Fruit fly (Drosophila melanogaster) whole organism, embryonic: ENCODE measurements around the gene CG12507.

Experiments used
- Ada2b ChIP-seq: fragments of 200-800 bp; sonication (Bioruptor generic); IDR thresholded peaks from 2 replicates; pipeline ENCODE4 v1.3.6; 2022; ENCODE audit warnings: missing biosample characterization, missing genetic modification characterization
- Atf6 ChIP-seq: fragments of 200-800 bp; sonication (Bioruptor generic); IDR thresholded peaks from 2 replicates; pipeline ENCODE4 v1.3.6; 2022; ENCODE audit warnings: missing biosample characterization, missing genetic modification characterization
- CG10979 ChIP-seq: fragments of 200-800 bp; sonication (Bioruptor generic); optimal IDR thresholded peaks from 2 replicates; lab custom pipeline; 2018; ENCODE audit warnings: missing biosample characterization, mild to moderate bottlenecking, missing genetic modification characterization, moderate library complexity
- CG11456 ChIP-seq: fragments of 200-800 bp; sonication (Bioruptor generic); IDR thresholded peaks from 3 replicates; pipeline ENCODE4 v1.3.6; 2022; ENCODE audit warnings: missing biosample characterization, missing genetic modification characterization
- CG12104 ChIP-seq: fragments of 200-800 bp; sonication (Bioruptor generic); optimal IDR thresholded peaks from 3 replicates; lab custom pipeline; 2016; ENCODE audit warnings: missing biosample characterization, missing genetic modification characterization
- CG12659 ChIP-seq: fragments of 200-800 bp; sonication (Bioruptor generic); optimal IDR thresholded peaks from 3 replicates; lab custom pipeline; 2017; ENCODE audit warnings: mild to moderate bottlenecking, missing biosample characterization, missing genetic modification reagents, missing genetic modification characterization
- CG13424 ChIP-seq: fragments of 200-800 bp; sonication (Bioruptor generic); optimal IDR thresholded peaks from 2 replicates; lab custom pipeline; 2019; ENCODE audit warnings: missing biosample characterization, mild to moderate bottlenecking, missing genetic modification characterization, moderate library complexity
- CG17361 ChIP-seq: fragments of 200-800 bp; sonication (Bioruptor generic); IDR thresholded peaks from 3 replicates; pipeline ENCODE4 v1.3.6; 2022; ENCODE audit warnings: missing biosample characterization, missing genetic modification characterization
- CG18011 ChIP-seq: fragments of 200-800 bp; sonication (Bioruptor generic); optimal IDR thresholded peaks from 2 replicates; lab custom pipeline; 2017; ENCODE audit warnings: missing biosample characterization, missing genetic modification characterization, mild to moderate bottlenecking, moderate library complexity, missing genotype
- CG2712 ChIP-seq: fragments of 200-800 bp; optimal IDR thresholded peaks from 3 replicates; lab custom pipeline; 2019; ENCODE audit warnings: missing biosample characterization, mild to moderate bottlenecking, missing genetic modification characterization, moderate library complexity
- CG30403 ChIP-seq: fragments of 200-800 bp; sonication (Bioruptor generic); optimal IDR thresholded peaks from 3 replicates; lab custom pipeline; 2016; ENCODE audit warnings: missing biosample characterization, missing genetic modification characterization
- CG31441 ChIP-seq: fragments of 200-800 bp; sonication (Bioruptor generic); IDR thresholded peaks from 2 replicates; pipeline ENCODE4 v1.3.6; 2022; ENCODE audit warnings: missing biosample characterization, missing genetic modification characterization
- CG3281 ChIP-seq: fragments of 200-800 bp; sonication (Bioruptor generic); optimal IDR thresholded peaks from 3 replicates; lab custom pipeline; 2017; ENCODE audit warnings: missing biosample characterization, mild to moderate bottlenecking, missing genetic modification characterization
- CG5953 ChIP-seq: fragments of 200-800 bp; sonication (Bioruptor generic); IDR thresholded peaks from 2 replicates; pipeline ENCODE4 v1.3.6; 2022; ENCODE audit warnings: missing biosample characterization, missing genetic modification characterization
- CG7556 ChIP-seq: fragments of 200-800 bp; sonication (Bioruptor generic); optimal IDR thresholded peaks from 2 replicates; lab custom pipeline; 2017; ENCODE audit warnings: missing biosample characterization, mild to moderate bottlenecking, missing genetic modification characterization
- CG7839 ChIP-seq: fragments of 200-800 bp; sonication (Bioruptor generic); optimal IDR thresholded peaks from 3 replicates; lab custom pipeline; 2018; ENCODE audit warnings: missing biosample characterization, mild to moderate bottlenecking, missing genetic modification characterization, moderate library complexity
- CG9215 ChIP-seq: fragments of 200-800 bp; sonication (Bioruptor generic); IDR thresholded peaks from 2 replicates; pipeline ENCODE4 v1.3.6; 2022; ENCODE audit warnings: missing biosample characterization, missing genetic modification characterization
- CG9727 ChIP-seq: fragments of 200-800 bp; sonication (Bioruptor generic); optimal IDR thresholded peaks from 3 replicates; lab custom pipeline; 2017; ENCODE audit warnings: missing biosample characterization, mild to moderate bottlenecking, missing genetic modification characterization
- CG9932 ChIP-seq: fragments of 200-800 bp; sonication (Bioruptor generic); IDR thresholded peaks from 2 replicates; pipeline ENCODE4 v1.3.6; 2022; ENCODE audit warnings: missing biosample characterization, missing genetic modification characterization
- D19A ChIP-seq: fragments of 200-800 bp; optimal IDR thresholded peaks from 3 replicates; lab custom pipeline; 2019; ENCODE audit warnings: missing biosample characterization, mild to moderate bottlenecking, missing genetic modification characterization, moderate library complexity
- Dip3 ChIP-seq: fragments of 200-800 bp; sonication (Bioruptor generic); optimal IDR thresholded peaks from 3 replicates; lab custom pipeline; 2016; ENCODE audit warnings: missing biosample characterization, missing genetic modification characterization
- Ets65A ChIP-seq: fragments of 200-800 bp; sonication (Bioruptor generic); peaks from one replicate; lab custom pipeline; 2016; ENCODE audit warnings: missing biosample characterization, missing genetic modification characterization
- Fer3 ChIP-seq: fragments of 200-800 bp; sonication (Bioruptor generic); optimal IDR thresholded peaks from 2 replicates; lab custom pipeline; 2018; ENCODE audit warnings: missing biosample characterization, mild to moderate bottlenecking, missing genetic modification characterization, moderate library complexity
- Hr51 ChIP-seq, 2 experiments: fragments of 200-800 bp; sonication (Bioruptor generic); optimal IDR thresholded peaks; 2 replicates in 1 of 2; 3 replicates in 1 of 2; lab custom pipeline; 2016 to 2018; ENCODE audit warnings: missing biosample characterization in 2 of 2, missing genetic modification characterization in 2 of 2, mild to moderate bottlenecking in 1 of 2, moderate library complexity in 1 of 2
- Hsf ChIP-seq: fragments of 200-800 bp; sonication (Bioruptor generic); optimal IDR thresholded peaks from 3 replicates; lab custom pipeline; 2016; ENCODE audit warnings: missing biosample characterization, missing genetic modification characterization
- MTF-1 ChIP-seq: fragments of 200-800 bp; sonication (Bioruptor generic); optimal IDR thresholded peaks from 2 replicates; lab custom pipeline; 2018; ENCODE audit warnings: missing biosample characterization, mild to moderate bottlenecking, missing genetic modification characterization, borderline replicate concordance
- Med ChIP-seq: fragments of 200-800 bp; sonication (Bioruptor generic); peaks from one replicate; lab custom pipeline; 2016; ENCODE audit warnings: missing biosample characterization, missing genetic modification characterization, mild to moderate bottlenecking, inconsistent platforms, moderate library complexity
- PHDP ChIP-seq: fragments of 200-800 bp; sonication (Bioruptor generic); optimal IDR thresholded peaks from 3 replicates; lab custom pipeline; 2018; ENCODE audit warnings: missing biosample characterization, mild to moderate bottlenecking, missing genetic modification characterization, moderate library complexity
- Ptx1 ChIP-seq: fragments of 200-800 bp; sonication (Bioruptor generic); IDR thresholded peaks from 2 replicates; pipeline ENCODE4 v1.3.6; 2022; ENCODE audit warnings: missing biosample characterization, missing genetic modification characterization
- Rfx ChIP-seq: fragments of 200-800 bp; sonication (Bioruptor generic); IDR thresholded peaks from 2 replicates; pipeline ENCODE4 v1.3.6; 2022; ENCODE audit warnings: missing biosample characterization, missing genetic modification characterization
- Sox100B ChIP-seq: fragments of 200-800 bp; sonication (Bioruptor generic); optimal IDR thresholded peaks from 3 replicates; lab custom pipeline; 2018; ENCODE audit warnings: missing biosample characterization, mild to moderate bottlenecking, missing genetic modification characterization
- caup ChIP-seq: fragments of 200-800 bp; sonication (Bioruptor generic); optimal IDR thresholded peaks from 3 replicates; lab custom pipeline; 2017; ENCODE audit warnings: missing biosample characterization, mild to moderate bottlenecking, missing genetic modification characterization, moderate library complexity; ENCODE audit not compliant: severe bottlenecking
- ems ChIP-seq: fragments of 200-800 bp; sonication (Bioruptor generic); optimal IDR thresholded peaks from 3 replicates; lab custom pipeline; 2016; ENCODE audit warnings: missing biosample characterization, missing genetic modification characterization
- esg ChIP-seq: fragments of 200-800 bp; sonication (Bioruptor generic); conservative IDR thresholded peaks from 2 replicates; pipeline ENCODE4 v1.3.6; 2022; ENCODE audit warnings: missing biosample characterization, missing genetic modification characterization
- gcm ChIP-seq: fragments of 200-800 bp; sonication (Bioruptor generic); optimal IDR thresholded peaks from 2 replicates; lab custom pipeline; 2019; ENCODE audit warnings: missing biosample characterization, mild to moderate bottlenecking, missing genetic modification characterization, moderate library complexity
- grau ChIP-seq: fragments of 200-800 bp; optimal IDR thresholded peaks from 3 replicates; lab custom pipeline; 2019; ENCODE audit warnings: missing biosample characterization, mild to moderate bottlenecking, missing genetic modification characterization, moderate library complexity
- hkb ChIP-seq, 2 experiments: fragments of 200-800 bp in 1 of 2; fragments of >200 bp in 1 of 2; sonication (Bioruptor generic) in 1 of 2; IDR thresholded peaks in 1 of 2; optimal IDR thresholded peaks in 1 of 2; 2 replicates each; pipeline versions ENCODE4 v1.3.6 to Lab custom; 2017 to 2022; ENCODE audit warnings: missing biosample characterization in 1 of 2, missing genetic modification characterization in 1 of 2
- lab ChIP-seq: fragments of 200-800 bp; sonication (Bioruptor generic); optimal IDR thresholded peaks from 3 replicates; lab custom pipeline; 2017; ENCODE audit warnings: missing biosample characterization, missing genetic modification characterization, mild to moderate bottlenecking, moderate library complexity, missing genetic modification reagents
- lilli ChIP-seq: fragments of 200-800 bp; sonication (Bioruptor generic); optimal IDR thresholded peaks from 3 replicates; lab custom pipeline; 2016; ENCODE audit warnings: missing biosample characterization, missing genetic modification characterization
- lola ChIP-seq, 3 experiments: fragments of >200 bp in 2 of 3; fragments of 200-800 bp in 1 of 3; sonication (Bioruptor generic) in 1 of 3; optimal IDR thresholded peaks; 2 replicates each; lab custom pipeline; 2017 to 2019; ENCODE audit warnings: missing biosample characterization in 3 of 3, missing genetic modification characterization in 3 of 3, mild to moderate bottlenecking in 1 of 3, moderate library complexity in 1 of 3
- pan ChIP-seq, 4 experiments: fragments of >200 bp in 3 of 4; fragments of 200-800 bp in 1 of 4; sonication (Bioruptor generic) in 1 of 4; optimal IDR thresholded peaks in 3 of 4; IDR thresholded peaks in 1 of 4; 2 replicates each; pipeline versions ENCODE4 v1.3.6 to Lab custom; 2017 to 2022; ENCODE audit warnings: missing biosample characterization in 2 of 4, missing genetic modification characterization in 2 of 4, mixed read lengths in 1 of 4
- pfk ChIP-seq: fragments of 200-800 bp; sonication (Bioruptor generic); optimal IDR thresholded peaks from 2 replicates; lab custom pipeline; 2018; ENCODE audit warnings: missing biosample characterization, mild to moderate bottlenecking, missing genetic modification characterization, moderate library complexity
- phol ChIP-seq: fragments of 200-800 bp; sonication (Bioruptor generic); optimal IDR thresholded peaks from 3 replicates; lab custom pipeline; 2018; ENCODE audit warnings: missing biosample characterization, mild to moderate bottlenecking, missing genetic modification characterization, moderate library complexity
- prd ChIP-seq, 3 experiments: fragments of >200 bp in 2 of 3; fragments of 200-800 bp in 1 of 3; sonication (Bioruptor generic) in 1 of 3; optimal IDR thresholded peaks in 2 of 3; IDR thresholded peaks in 1 of 3; 2 replicates in 2 of 3; 3 replicates in 1 of 3; pipeline versions ENCODE4 v1.3.6 to Lab custom; 2017 to 2022; ENCODE audit warnings: missing biosample characterization in 1 of 3, missing genetic modification characterization in 1 of 3
- sens ChIP-seq: fragments of 200-800 bp; sonication (Bioruptor generic); peaks from one replicate; lab custom pipeline; 2016; ENCODE audit warnings: missing biosample characterization, missing genetic modification characterization
- trh ChIP-seq: fragments of 200-800 bp; sonication (Bioruptor generic); optimal IDR thresholded peaks from 2 replicates; lab custom pipeline; 2016; ENCODE audit warnings: missing biosample characterization, missing genetic modification characterization
- twi ChIP-seq: fragments of 200-800 bp; optimal IDR thresholded peaks from 2 replicates; lab custom pipeline; 2019; ENCODE audit warnings: missing biosample characterization, mild to moderate bottlenecking, missing genetic modification characterization, moderate library complexity

CG12507 gene

dm6 chrX:16285186-16285585, 18.8 kb upstream of the CG12507 start (continued):
- TF ChIP-seq CG3281 (GFP tag; lab: Kevin White, UChicago) (peak; percentile 9), CG2712 (tag; lab: Kevin White, UChicago) (peak; percentile 50), CG13424 (tag; lab: Kevin White, UChicago) (peak; percentile 37), Ada2b (GFP tag; lab: Robert Waterston, UW) (0 out of 2 replicates have a peak, but pooled peaks have one; percentile 21), ems (GFP tag; lab: Kevin White, UChicago) (peak; percentile 2), lab (GFP tag; lab: Kevin White, UChicago) (peak; percentile 48), gcm (GFP tag; lab: Kevin White, UChicago) (peak; percentile 4), Ptx1 (GFP tag; lab: Robert Waterston, UW) (no peak), Rfx (GFP tag; lab: Robert Waterston, UW) (0 out of 2 replicates have a peak, but pooled peaks have one; percentile 25), Atf6 (GFP tag; lab: Robert Waterston, UW) (0 out of 2 replicates have a peak, but pooled peaks have one; percentile 37), CG9215 (no peak), trh (GFP tag; lab: Kevin White, UChicago) (no peak), CG10979 (peak; percentile 21), CG17361 (0 out of 3 replicates have a peak, but pooled peaks have one; percentile 33), hkb (optimal IDR thresholded peaks at IDR 0.05; lab: Kevin White, UChicago) (no peak), hkb (GFP tag; IDR thresholded peaks at IDR 0.05; lab: Robert Waterston, UW) (0 out of 2 replicates have a peak, but pooled peaks have one; percentile 28), caup (GFP tag; lab: Kevin White, UChicago) (peak; percentile 4), Sox100B (GFP tag; lab: Kevin White, UChicago) (peak; percentile 1), CG5953 (GFP tag; lab: Robert Waterston, UW) (no peak), grau (peak; percentile 91), Fer3 (tag; lab: Kevin White, UChicago) (peak; percentile 38), CG9727 (GFP tag; lab: Kevin White, UChicago) (peak; percentile 19), CG9932 (GFP tag; lab: Robert Waterston, UW) (peak; percentile 24; the same call in 1 of the 2 replicates), CG7839 (tag; lab: Kevin White, UChicago) (peak; percentile 36), phol (tag; lab: Kevin White, UChicago) (peak; percentile 25), lilli (GFP tag; lab: Kevin White, UChicago) (peak; percentile 24), Ets65A (GFP tag; lab: Kevin White, UChicago) (peak; percentile 3), sens (GFP tag; lab: Kevin White, UChicago) (peak; percentile 70), CG12659 (GFP tag; lab: Kevin White, UChicago) (peak; percentile 6), Dip3 (no peak), pfk (GFP tag; lab: Kevin White, UChicago) (no peak), Hr51 (GFP tag; optimal IDR thresholded peaks at IDR 0.05; lab: Kevin White, UChicago) (peak in 1 of 2 experiments; percentile 35), CG7556 (GFP tag; lab: Kevin White, UChicago) (peak; percentile 34), MTF-1 (no peak), CG12104 (peak; percentile 6), PHDP (peak; percentile 36), D19A (tag; lab: Kevin White, UChicago) (peak; percentile 25), twi (tag; lab: Kevin White, UChicago) (no peak), Hsf (GFP tag; lab: Kevin White, UChicago) (peak; percentile 16), lola (GFP tag; optimal IDR thresholded peaks at IDR 0.05; lab: Kevin White, UChicago) (peak in 1 of 3 experiments; percentile 6), Med (GFP tag; lab: Kevin White, UChicago) (peak; percentile 76), CG31441 (peak; percentile 41), CG11456 (GFP tag; lab: Robert Waterston, UW) (0 out of 3 replicates have a peak, but pooled peaks have one; percentile 5), esg (GFP tag; lab: Robert Waterston, UW) (0 out of 2 replicates have a peak, but pooled peaks have one; percentile 9), prd (optimal IDR thresholded peaks at IDR 0.05; lab: Kevin White, UChicago) (no peak), prd (GFP tag; IDR thresholded peaks at IDR 0.05; lab: Robert Waterston, UW) (peak; percentile 22; the same call in 1 of the 3 replicates), pan (optimal IDR thresholded peaks at IDR 0.05; lab: Kevin White, UChicago) (no peak), pan (GFP tag; optimal IDR thresholded peaks at IDR 0.05 in 1 of 2, IDR thresholded peaks at IDR 0.05 in 1 of 2) (peak in 1 of 2 experiments; percentile 19), CG30403 (peak; percentile 28), CG18011 (GFP tag; lab: Kevin White, UChicago) (no peak)
